Fruit fly (Drosophila melanogaster) whole organism, embryonic: ENCODE data around the gene CG6040.

Experiments used
- Ada2b ChIP-seq: fragments of 200-800 bp; sonication (Bioruptor generic); IDR thresholded peaks from 2 replicates; pipeline ENCODE4 v1.3.6; 2022; ENCODE audit warnings: missing biosample characterization, missing genetic modification characterization
- Bdp1 ChIP-seq: fragments of 200-800 bp; sonication (Bioruptor generic); optimal IDR thresholded peaks from 3 replicates; lab custom pipeline; 2016; ENCODE audit warnings: missing biosample characterization, missing genetic modification characterization
- CG10543 ChIP-seq: fragments of 200-800 bp; sonication (Bioruptor generic); optimal IDR thresholded peaks from 3 replicates; lab custom pipeline; 2017; ENCODE audit warnings: missing biosample characterization, mild to moderate bottlenecking, missing genetic modification characterization, moderate library complexity
- CG11696 ChIP-seq: fragments of 200-800 bp; sonication (Bioruptor generic); IDR thresholded peaks from 2 replicates; pipeline ENCODE4 v1.3.6; 2022; ENCODE audit warnings: missing biosample characterization, missing genetic modification characterization
- CG1233 ChIP-seq: fragments of 200-800 bp; sonication (Bioruptor generic); optimal IDR thresholded peaks from 4 replicates; lab custom pipeline; 2018; ENCODE audit warnings: missing biosample characterization, mild to moderate bottlenecking, missing genetic modification characterization
- CG12769 ChIP-seq: fragments of 200-800 bp; sonication (Bioruptor generic); optimal IDR thresholded peaks from 2 replicates; lab custom pipeline; 2019; ENCODE audit warnings: missing biosample characterization, mild to moderate bottlenecking, missing genetic modification characterization, moderate library complexity
- CG16863 ChIP-seq: fragments of 200-800 bp; sonication (Bioruptor generic); optimal IDR thresholded peaks from 3 replicates; lab custom pipeline; 2016; ENCODE audit warnings: missing biosample characterization, missing genetic modification characterization
- CG2678 ChIP-seq: fragments of 200-800 bp; sonication (Bioruptor generic); optimal IDR thresholded peaks from 3 replicates; lab custom pipeline; 2019; ENCODE audit warnings: missing biosample characterization, mild to moderate bottlenecking, missing genetic modification characterization, moderate library complexity
- CG2712 ChIP-seq: fragments of 200-800 bp; optimal IDR thresholded peaks from 3 replicates; lab custom pipeline; 2019; ENCODE audit warnings: missing biosample characterization, mild to moderate bottlenecking, missing genetic modification characterization, moderate library complexity
- CG30020 ChIP-seq: fragments of 200-800 bp; optimal IDR thresholded peaks from 2 replicates; lab custom pipeline; 2019; ENCODE audit warnings: missing biosample characterization, mild to moderate bottlenecking, missing genetic modification characterization, moderate library complexity
- CG3838 ChIP-seq: fragments of 200-800 bp; sonication (Bioruptor generic); optimal IDR thresholded peaks from 3 replicates; lab custom pipeline; 2016; ENCODE audit warnings: missing biosample characterization, missing genetic modification characterization
- CG4328 ChIP-seq: fragments of 200-800 bp; sonication (Bioruptor generic); optimal IDR thresholded peaks from 3 replicates; lab custom pipeline; 2017; ENCODE audit warnings: missing biosample characterization, missing genetic modification reagents, missing genetic modification characterization
- CG8944 ChIP-seq: fragments of 200-800 bp; sonication (Bioruptor generic); optimal IDR thresholded peaks from 3 replicates; lab custom pipeline; 2016; ENCODE audit warnings: missing biosample characterization, missing genetic modification characterization
- CG9609 ChIP-seq: fragments of 200-800 bp; sonication (Bioruptor generic); optimal IDR thresholded peaks from 3 replicates; lab custom pipeline; 2016; ENCODE audit warnings: missing biosample characterization, missing genetic modification characterization
- CG9727 ChIP-seq: fragments of 200-800 bp; sonication (Bioruptor generic); optimal IDR thresholded peaks from 3 replicates; lab custom pipeline; 2017; ENCODE audit warnings: missing biosample characterization, mild to moderate bottlenecking, missing genetic modification characterization
- Hey ChIP-seq: fragments of 200-800 bp; sonication (Bioruptor generic); optimal IDR thresholded peaks from 3 replicates; lab custom pipeline; 2018; ENCODE audit warnings: missing biosample characterization, mild to moderate bottlenecking, missing genetic modification characterization
- MBD-R2 ChIP-seq: fragments of 200-800 bp; sonication (Bioruptor generic); IDR thresholded peaks from 2 replicates; pipeline ENCODE4 v1.3.6; 2022; ENCODE audit warnings: missing biosample characterization, missing genetic modification characterization
- Ravus ChIP-seq: fragments of 200-800 bp; sonication (Bioruptor generic); IDR thresholded peaks from 2 replicates; pipeline ENCODE4 v1.3.6; 2022; ENCODE audit warnings: missing biosample characterization, missing genetic modification characterization
- Sry-β ChIP-seq: fragments of 200-800 bp; sonication (Bioruptor generic); optimal IDR thresholded peaks from 2 replicates; lab custom pipeline; 2018; ENCODE audit warnings: missing biosample characterization, mild to moderate bottlenecking, missing genetic modification characterization, moderate library complexity
- Tbp ChIP-seq: fragments of >200 bp; optimal IDR thresholded peaks from 2 replicates; lab custom pipeline; 2018; ENCODE audit warnings: missing biosample characterization, missing genetic modification characterization
- abd-A ChIP-seq: fragments of 200-800 bp; sonication (Bioruptor generic); optimal IDR thresholded peaks from 3 replicates; lab custom pipeline; 2019; ENCODE audit warnings: missing biosample characterization, mild to moderate bottlenecking, missing genetic modification characterization, moderate library complexity
- bsh ChIP-seq, 2 experiments: fragments of 200-800 bp; sonication (Bioruptor generic); optimal IDR thresholded peaks; 2 replicates each; lab custom pipeline; 2017 to 2018; ENCODE audit warnings: mild to moderate bottlenecking in 2 of 2, missing biosample characterization in 2 of 2, missing genetic modification characterization in 2 of 2, moderate library complexity in 1 of 2
- caup ChIP-seq: fragments of 200-800 bp; sonication (Bioruptor generic); optimal IDR thresholded peaks from 3 replicates; lab custom pipeline; 2017; ENCODE audit warnings: missing biosample characterization, mild to moderate bottlenecking, missing genetic modification characterization, moderate library complexity; ENCODE audit not compliant: severe bottlenecking
- cwo ChIP-seq: fragments of 200-800 bp; sonication (Bioruptor generic); optimal IDR thresholded peaks from 3 replicates; lab custom pipeline; 2017; ENCODE audit warnings: missing biosample characterization, missing genetic modification characterization, mild to moderate bottlenecking, moderate library complexity, missing genetic modification reagents
- hb ChIP-seq: fragments of 200-800 bp; sonication (Bioruptor generic); IDR thresholded peaks from 3 replicates; pipeline ENCODE4 v1.3.6; 2022; ENCODE audit warnings: missing biosample characterization, missing genetic modification characterization; ENCODE audit not compliant: partially characterized antibody
- ken ChIP-seq: fragments of 200-800 bp; sonication (Bioruptor generic); IDR thresholded peaks from 3 replicates; pipeline ENCODE4 v1.3.6; 2022; ENCODE audit warnings: missing biosample characterization, missing genetic modification characterization
- knrl ChIP-seq: fragments of 200-800 bp; sonication (Bioruptor generic); IDR thresholded peaks from 3 replicates; pipeline ENCODE4 v1.3.6; 2022; ENCODE audit warnings: missing biosample characterization, missing genetic modification characterization; ENCODE audit not compliant: partially characterized antibody
- lov ChIP-seq, 2 experiments: fragments of 200-800 bp in 1 of 2; fragments of >200 bp in 1 of 2; sonication (Bioruptor generic) in 1 of 2; IDR thresholded peaks in 1 of 2; optimal IDR thresholded peaks in 1 of 2; 2 replicates in 1 of 2; 3 replicates in 1 of 2; pipeline versions ENCODE4 v1.3.6 to Lab custom; 2017 to 2022; ENCODE audit warnings: missing biosample characterization in 1 of 2, missing genetic modification characterization in 1 of 2
- nerfin-2 ChIP-seq: fragments of 200-800 bp; sonication (Bioruptor generic); IDR thresholded peaks from 2 replicates; pipeline ENCODE4 v1.3.6; 2022; ENCODE audit warnings: missing biosample characterization, missing genetic modification characterization; ENCODE audit not compliant: partially characterized antibody
- otp ChIP-seq: fragments of 200-800 bp; sonication (Bioruptor generic); IDR thresholded peaks from 3 replicates; pipeline ENCODE4, ENCODE4 v1.3.6; 2022; ENCODE audit warnings: missing biosample characterization, missing genetic modification characterization
- pan ChIP-seq, 4 experiments: fragments of >200 bp in 3 of 4; fragments of 200-800 bp in 1 of 4; sonication (Bioruptor generic) in 1 of 4; optimal IDR thresholded peaks in 3 of 4; IDR thresholded peaks in 1 of 4; 2 replicates each; pipeline versions ENCODE4 v1.3.6 to Lab custom; 2017 to 2022; ENCODE audit warnings: missing biosample characterization in 2 of 4, missing genetic modification characterization in 2 of 4, mixed read lengths in 1 of 4
- ro ChIP-seq: fragments of 200-800 bp; sonication (Bioruptor generic); IDR thresholded peaks from 2 replicates; pipeline ENCODE4 v1.3.6; 2022; ENCODE audit warnings: missing biosample characterization, missing genetic modification characterization
- sd ChIP-seq: fragments of 200-800 bp; sonication (Bioruptor generic); optimal IDR thresholded peaks from 3 replicates; lab custom pipeline; 2018; ENCODE audit warnings: missing biosample characterization, mild to moderate bottlenecking, missing genetic modification characterization, moderate library complexity
- sr ChIP-seq: fragments of 200-800 bp; sonication (Bioruptor generic); IDR thresholded peaks from 3 replicates; pipeline ENCODE4 v1.3.6; 2022; ENCODE audit warnings: missing biosample characterization, missing genetic modification characterization
- tap ChIP-seq: fragments of 200-800 bp; optimal IDR thresholded peaks from 3 replicates; lab custom pipeline; 2019; ENCODE audit warnings: missing biosample characterization, mild to moderate bottlenecking, missing genetic modification characterization, moderate library complexity
- tio ChIP-seq: fragments of 200-800 bp; sonication (Bioruptor generic); optimal IDR thresholded peaks from 2 replicates; lab custom pipeline; 2017; ENCODE audit warnings: missing biosample characterization, missing genetic modification characterization, inconsistent platforms
- wek ChIP-seq: fragments of 200-800 bp; sonication (Bioruptor generic); optimal IDR thresholded peaks from 3 replicates; lab custom pipeline; 2018; ENCODE audit warnings: missing biosample characterization, mild to moderate bottlenecking, missing genetic modification characterization, moderate library complexity

Gene CG6040

dm6 chr3R:19077856-19078255 is 18.9 kb upstream of the CG6040 start (continued):
- TF ChIP-seq Ravus (GFP tag; lab: Robert Waterston, UW) = no peak
- no peak for TF ChIP-seq nerfin-2 (GFP tag; lab: Robert Waterston, UW)

- TF ChIP-seq Ada2b (GFP tag; lab: Robert Waterston, UW) (no peak), bsh (GFP tag; optimal IDR thresholded peaks at IDR 0.05; lab: Kevin White, UChicago) (peak in 1 of 2 experiments; percentile 14)
These were observed 17.6 kb upstream of the CG6040 start for dm6 chr3R:19079140-19079539.

- peak; percentile 63 for TF ChIP-seq CG12769
- peak; percentile 94 for TF ChIP-seq sd (tag; lab: Kevin White, UChicago)
- TF ChIP-seq CG30020 = no peak
- no peak for TF ChIP-seq CG2712
- TF ChIP-seq tio (GFP tag; lab: Kevin White, UChicago) = no peak
- no peak for TF ChIP-seq Sry-β
- no peak for TF ChIP-seq wek
- no peak for TF ChIP-seq caup (GFP tag; lab: Kevin White, UChicago)
- TF ChIP-seq cwo (GFP tag; lab: Kevin White, UChicago) = peak; percentile 50
- TF ChIP-seq hb (GFP tag; lab: Robert Waterston, UW) = no peak
- TF ChIP-seq knrl (GFP tag; lab: Robert Waterston, UW) = no peak
- TF ChIP-seq CG3838 (GFP tag; lab: Kevin White, UChicago) = no peak
- peak; percentile 8 for TF ChIP-seq CG10543
- no peak for TF ChIP-seq CG16863
- TF ChIP-seq ken (GFP tag; lab: Robert Waterston, UW) = no peak
- TF ChIP-seq tap (tag; lab: Kevin White, UChicago) = no peak
- no peak for TF ChIP-seq otp (GFP tag; lab: Robert Waterston, UW)
- 0 out of 2 replicates have a peak, but pooled peaks have one; percentile 14 for TF ChIP-seq MBD-R2 (GFP tag; lab: Robert Waterston, UW)
- no peak for TF ChIP-seq CG9609 (GFP tag; lab: Kevin White, UChicago)
- TF ChIP-seq sr = peak; percentile 93
- TF ChIP-seq Tbp = no peak
- TF ChIP-seq Hey (tag; lab: Kevin White, UChicago) = no peak
- peak; percentile 6 for TF ChIP-seq abd-A
- no peak for TF ChIP-seq pan (optimal IDR thresholded peaks at IDR 0.05; lab: Kevin White, UChicago)
- TF ChIP-seq pan (GFP tag; optimal IDR thresholded peaks at IDR 0.05 in 1 of 2, IDR thresholded peaks at IDR 0.05 in 1 of 2) = no peak
- no peak for TF ChIP-seq CG8944 (GFP tag; lab: Kevin White, UChicago)
- TF ChIP-seq CG11696 (GFP tag; lab: Robert Waterston, UW) = no peak
- no peak for TF ChIP-seq Bdp1
- TF ChIP-seq CG9727 (GFP tag; lab: Kevin White, UChicago) = no peak
- no peak for TF ChIP-seq CG2678
- no peak for TF ChIP-seq ro (GFP tag; lab: Robert Waterston, UW)
- no peak for TF ChIP-seq CG1233
- TF ChIP-seq lov (optimal IDR thresholded peaks at IDR 0.05; lab: Kevin White, UChicago) = no peak
- no peak for TF ChIP-seq lov (GFP tag; IDR thresholded peaks at IDR 0.05; lab: Robert Waterston, UW)
- peak; percentile 13 for TF ChIP-seq CG4328 (GFP tag; lab: Kevin White, UChicago)
These were observed 16.0 kb upstream of the CG6040 start for dm6 chr3R:19080656-19081364.
